Worm (Caenorhabditis elegans): Measurements from ENCODE around the gene ada-2.

Gene ada-2

ce11 chrII:7228646-7229200 is 23.3 kb upstream of the ada-2 start, which contains the start of gene F32A5.4 (continued):
- TF ChIP-seq F16B12.6 (tag; optimal IDR thresholded peaks at IDR 0.05) (no peak), snu-23 (GFP tag; optimal IDR thresholded peaks at IDR 0.05) (no peak), ces-1 (GFP tag; optimal IDR thresholded peaks at IDR 0.05) (no peak), jun-1 (tag; optimal IDR thresholded peaks at IDR 0.05) (no peak), swsn-7 (tag; optimal IDR thresholded peaks at IDR 0.05) (peak; percentile 19), nhr-20 (tag; optimal IDR thresholded peaks at IDR 0.05) (peak; percentile 17), efl-3 (GFP tag; optimal IDR thresholded peaks at IDR 0.05) (no peak), sup-37 (GFP tag; optimal IDR thresholded peaks at IDR 0.05) (no peak), blmp-1 (tag; optimal IDR thresholded peaks at IDR 0.05) (peak; percentile 40), unc-30 (tag; optimal IDR thresholded peaks at IDR 0.05) (no peak), ceh-88 (GFP tag; IDR thresholded peaks at IDR 0.05) (no peak), alr-1 (tag; optimal IDR thresholded peaks at IDR 0.05; ENCODE audit: borderline replicate concordance) (no peak), lsy-2 (tag; optimal IDR thresholded peaks at IDR 0.05) (no peak), efl-1 (optimal IDR thresholded peaks at IDR 0.05) (no peak), efl-1 (GFP tag; optimal IDR thresholded peaks at IDR 0.05 in 1 of 2) (peak in 1 of 2 experiments; percentile 75), mdl-1 (tag; optimal IDR thresholded peaks at IDR 0.05) (no peak), dpl-1 (GFP tag; optimal IDR thresholded peaks at IDR 0.05) (no peak), ama-1 (optimal IDR thresholded peaks at IDR 0.05) (peak; percentile 6), pax-3 (tag; optimal IDR thresholded peaks at IDR 0.05) (no peak)

ce11 chrII:7230684-7231083 is 21.4 kb upstream of the ada-2 start:
- TF ChIP-seq tbx-2 (tag; optimal IDR thresholded peaks at IDR 0.05), result no peak
- TF ChIP-seq aly-2 (tag; optimal IDR thresholded peaks at IDR 0.05), result no peak
- TF ChIP-seq nhr-28 (tag; optimal IDR thresholded peaks at IDR 0.05), result no peak
- TF ChIP-seq Y116A8C.19 (tag; optimal IDR thresholded peaks at IDR 0.05; ENCODE audit: borderline replicate concordance), result no peak
- no peak for TF ChIP-seq hpl-2 (GFP tag; optimal IDR thresholded peaks at IDR 0.05)
- no peak for TF ChIP-seq rnt-1 (tag; optimal IDR thresholded peaks at IDR 0.05)
- TF ChIP-seq mep-1 (tag; optimal IDR thresholded peaks at IDR 0.05), result peak; percentile 5
- 0 out of 2 replicates have a peak, but pooled peaks have one; percentile 9 for TF ChIP-seq grh-1 (GFP tag; IDR thresholded peaks at IDR 0.05)
- no peak for TF ChIP-seq efl-1 (optimal IDR thresholded peaks at IDR 0.05)
- peak in 1 of 2 experiments; percentile 1 for TF ChIP-seq efl-1 (GFP tag; optimal IDR thresholded peaks at IDR 0.05 in 1 of 2)
- TF ChIP-seq egl-13 (tag; optimal IDR thresholded peaks at IDR 0.05), result no peak
- TF ChIP-seq pqm-1 (tag; optimal IDR thresholded peaks at IDR 0.05), result no peak

ce11 chrII:7231951-7232350 is 20.1 kb upstream of the ada-2 start:
- TF ChIP-seq lin-15B (tag; optimal IDR thresholded peaks at IDR 0.05) (no peak), snpc-4 (tag; optimal IDR thresholded peaks at IDR 0.05) (peak; percentile 90), unc-98 (GFP tag; IDR thresholded peaks at IDR 0.05) (no peak), ceh-63 (GFP tag; optimal IDR thresholded peaks at IDR 0.05) (no peak), snu-23 (GFP tag; optimal IDR thresholded peaks at IDR 0.05) (no peak), efl-1 (optimal IDR thresholded peaks at IDR 0.05) (no peak), efl-1 (GFP tag; optimal IDR thresholded peaks at IDR 0.05 in 1 of 2) (peak in 1 of 2 experiments; percentile 54)

- TF ChIP-seq pqm-1 (tag; optimal IDR thresholded peaks at IDR 0.05) (no peak), irx-1 (tag; optimal IDR thresholded peaks at IDR 0.05) (no peak), nhr-85 (tag) (no peak), C34B4.2 (tag; optimal IDR thresholded peaks at IDR 0.05) (no peak), xbp-1 (tag; optimal IDR thresholded peaks at IDR 0.05) (no peak), C16A3.4 (tag; optimal IDR thresholded peaks at IDR 0.05) (no peak), nhr-20 (tag; optimal IDR thresholded peaks at IDR 0.05) (no peak), lin-14 (GFP tag; optimal IDR thresholded peaks at IDR 0.05) (peak; percentile 1), ceh-88 (GFP tag; IDR thresholded peaks at IDR 0.05) (no peak), elt-3 (tag; optimal IDR thresholded peaks at IDR 0.05) (no peak), fkh-8 (tag; optimal IDR thresholded peaks at IDR 0.05) (no peak), nhr-28 (tag; optimal IDR thresholded peaks at IDR 0.05) (no peak), nhr-76 (tag; optimal IDR thresholded peaks at IDR 0.05) (no peak), hlh-4 (tag; optimal IDR thresholded peaks at IDR 0.05) (no peak), elt-2 (tag; optimal IDR thresholded peaks at IDR 0.05) (peak; percentile 66), hlh-17 (GFP tag; optimal IDR thresholded peaks at IDR 0.05; ENCODE audit: borderline replicate concordance) (no peak), nhr-47 (tag; optimal IDR thresholded peaks at IDR 0.05) (no peak)
These were observed 19.5 kb upstream of the ada-2 start, which contains the start of gene ctsa-3.1 for ce11 chrII:7232517-7232916. Gene ctsa-3.1 (plus strand): TSS chrII:7232853.

All from whole organism, L1 larva.